Fruit fly (Drosophila melanogaster): ENCODE measurements around the gene Jhbp5.

- TF ChIP-seq Myc (optimal IDR thresholded peaks at IDR 0.05) (no peak), insv (optimal IDR thresholded peaks at IDR 0.05) (no peak), psq (optimal IDR thresholded peaks at IDR 0.05) (no peak), h (optimal IDR thresholded peaks at IDR 0.05) (no peak), Sin3A (optimal IDR thresholded peaks at IDR 0.05) (no peak), ttk (optimal IDR thresholded peaks at IDR 0.05) (no peak)
These were observed 15.5 kb downstream of the Jhbp5 start for dm6 chr3R:16030445-16030844.

Measured in Kc167 (cell line).